Worm (Caenorhabditis elegans): ENCODE measurements around the gene H23N18.6.

- TF ChIP-seq ref-1 (GFP tag; conservative IDR thresholded peaks at IDR 0.05) (no peak), T22C8.4 (GFP tag; IDR thresholded peaks at IDR 0.05) (no peak), flt-1 (GFP tag; IDR thresholded peaks at IDR 0.05) (no peak), klf-2 (GFP tag; conservative IDR thresholded peaks at IDR 0.05) (no peak), med-1 (GFP tag; optimal IDR thresholded peaks at IDR 0.05; ENCODE audit: insufficient read depth) (no peak)
These were observed 13.8 kb downstream of the H23N18.6 start, which contains the start of gene ugt-67 for ce11 chrV:4901074-4901473.
